Worm (Caenorhabditis elegans) whole organism, L4/young adult: ENCODE data around the gene nhr-161.

Experiments
- W03F9.2 ChIP-seq: fragments of 150-350 bp; optimal IDR thresholded peaks from 2 replicates; lab custom pipeline; 2014; ENCODE audit warnings: missing biosample characterization, missing genetic modification characterization
- dao-5 ChIP-seq: sonication (generic microtip); optimal IDR thresholded peaks from 2 replicates; lab custom pipeline; 2016; ENCODE audit warnings: missing genotype, missing genetic modification characterization, moderate library complexity, missing compliant biosample characterization
- him-1 ChIP-seq: sonication (generic microtip); optimal IDR thresholded peaks from 2 replicates; lab custom pipeline; 2016; ENCODE audit warnings: missing genotype, missing genetic modification reagents, missing genetic modification characterization, missing compliant biosample characterization

- TF ChIP-seq him-1 (tag; lab: Kevin White, UChicago) = no peak
- no peak for TF ChIP-seq dao-5 (tag; lab: Kevin White, UChicago)
- no peak for TF ChIP-seq W03F9.2 (tag; lab: Kevin White, UChicago)
Measured at ce11 chrV:6985943-6986342, 3.2 kb upstream of the nhr-161 start, which contains the start of gene nhr-163.
